Fruit fly (Drosophila melanogaster) whole organism, embryonic: ENCODE results near the gene kay.
A peak's percentile ranks its signal among the peaks of the same experiment; 100 is the strongest.

Experiments used
- Atf6 ChIP-seq: fragments of 200-800 bp; sonication (Bioruptor generic); IDR thresholded peaks from 2 replicates; pipeline ENCODE4 v1.3.6; 2022; ENCODE audit warnings: missing biosample characterization, missing genetic modification characterization
- Awh ChIP-seq: fragments of 200-800 bp; sonication (Bioruptor generic); IDR thresholded peaks from 2 replicates; pipeline ENCODE4, ENCODE4 v1.3.6; 2022; ENCODE audit warnings: missing biosample characterization, missing genetic modification characterization
- CG10366 ChIP-seq: fragments of 200-800 bp; sonication (Bioruptor generic); IDR thresholded peaks from 2 replicates; pipeline ENCODE4 v1.3.6; 2022; ENCODE audit warnings: missing biosample characterization, missing genetic modification characterization
- CG1233 ChIP-seq: fragments of 200-800 bp; sonication (Bioruptor generic); optimal IDR thresholded peaks from 4 replicates; lab custom pipeline; 2018; ENCODE audit warnings: missing biosample characterization, mild to moderate bottlenecking, missing genetic modification characterization
- CG12744 ChIP-seq: fragments of 200-800 bp; sonication (Bioruptor generic); optimal IDR thresholded peaks from 2 replicates; lab custom pipeline; 2016; ENCODE audit warnings: missing biosample characterization, missing genetic modification characterization
- CG13775 ChIP-seq: fragments of 200-800 bp; sonication (Bioruptor generic); optimal IDR thresholded peaks from 3 replicates; lab custom pipeline; 2017; ENCODE audit warnings: missing biosample characterization, mild to moderate bottlenecking, missing genetic modification characterization
- CG14667 ChIP-seq: fragments of 200-800 bp; sonication (Bioruptor generic); IDR thresholded peaks from 2 replicates; pipeline ENCODE4 v1.3.6; 2022; ENCODE audit warnings: missing biosample characterization, missing genetic modification characterization
- CG1529 ChIP-seq: fragments of 200-800 bp; sonication (Bioruptor generic); optimal IDR thresholded peaks from 3 replicates; lab custom pipeline; 2018; ENCODE audit warnings: missing biosample characterization, missing genetic modification characterization
- CG17186 ChIP-seq: fragments of 200-800 bp; sonication (Bioruptor generic); optimal IDR thresholded peaks from 3 replicates; lab custom pipeline; 2017; ENCODE audit warnings: missing biosample characterization, missing genetic modification reagents, missing genetic modification characterization
- CG17802 ChIP-seq: fragments of 200-800 bp; sonication (Bioruptor generic); optimal IDR thresholded peaks from 2 replicates; lab custom pipeline; 2018; ENCODE audit warnings: missing biosample characterization, mild to moderate bottlenecking, missing genetic modification characterization, moderate library complexity
- CG18262 ChIP-seq: fragments of 200-800 bp; optimal IDR thresholded peaks from 3 replicates; lab custom pipeline; 2019; ENCODE audit warnings: missing biosample characterization, mild to moderate bottlenecking, missing genetic modification characterization, moderate library complexity
- CG18599 ChIP-seq: fragments of 200-800 bp; sonication (Bioruptor generic); optimal IDR thresholded peaks from 3 replicates; lab custom pipeline; 2017; ENCODE audit warnings: missing biosample characterization, missing genetic modification characterization, mild to moderate bottlenecking, moderate library complexity, missing genetic modification reagents
- CG30431 ChIP-seq: fragments of 200-800 bp; sonication (Bioruptor generic); optimal IDR thresholded peaks from 2 replicates; lab custom pipeline; 2017; ENCODE audit warnings: missing biosample characterization, missing genetic modification characterization
- CG4707 ChIP-seq: fragments of 200-800 bp; sonication (Bioruptor generic); optimal IDR thresholded peaks from 2 replicates; lab custom pipeline; 2018; ENCODE audit warnings: missing biosample characterization, mild to moderate bottlenecking, missing genetic modification characterization, moderate library complexity
- CG4730 ChIP-seq: fragments of 200-800 bp; sonication (Bioruptor generic); IDR thresholded peaks from 2 replicates; pipeline ENCODE4 v1.3.6; 2022; ENCODE audit warnings: missing biosample characterization, missing genetic modification characterization
- CG5245 ChIP-seq: fragments of 200-800 bp; sonication (Bioruptor generic); optimal IDR thresholded peaks from 3 replicates; lab custom pipeline; 2016; ENCODE audit warnings: missing biosample characterization, missing genetic modification characterization
- CG6765 ChIP-seq: fragments of 200-800 bp; sonication (Bioruptor generic); optimal IDR thresholded peaks from 3 replicates; lab custom pipeline; 2017; ENCODE audit warnings: missing biosample characterization, mild to moderate bottlenecking, missing genetic modification characterization
- CG6791 ChIP-seq: fragments of 200-800 bp; sonication (Bioruptor generic); IDR thresholded peaks from 3 replicates; pipeline ENCODE4 v1.3.6; 2022; ENCODE audit warnings: missing biosample characterization, missing genetic modification characterization; ENCODE audit not compliant: partially characterized antibody
- CG7839 ChIP-seq: fragments of 200-800 bp; sonication (Bioruptor generic); optimal IDR thresholded peaks from 3 replicates; lab custom pipeline; 2018; ENCODE audit warnings: missing biosample characterization, mild to moderate bottlenecking, missing genetic modification characterization, moderate library complexity
- CG8359 ChIP-seq: fragments of 200-800 bp; sonication (Bioruptor generic); optimal IDR thresholded peaks from 2 replicates; lab custom pipeline; 2017; ENCODE audit warnings: missing biosample characterization, mild to moderate bottlenecking, missing genetic modification characterization, borderline replicate concordance
- CG8388 ChIP-seq: fragments of 200-800 bp; sonication (Bioruptor generic); optimal IDR thresholded peaks from 2 replicates; lab custom pipeline; 2019; ENCODE audit warnings: missing biosample characterization, mild to moderate bottlenecking, missing genetic modification characterization, moderate library complexity
- Camta ChIP-seq: fragments of 200-800 bp; sonication (Bioruptor generic); optimal IDR thresholded peaks from 2 replicates; lab custom pipeline; 2016; ENCODE audit warnings: missing biosample characterization, missing genetic modification characterization
- Dll ChIP-seq: fragments of 200-800 bp; sonication (Bioruptor generic); IDR thresholded peaks from 4 replicates; pipeline ENCODE4 v1.3.6; 2022; ENCODE audit warnings: missing biosample characterization, missing genetic modification characterization; ENCODE audit not compliant: partially characterized antibody
- Dref ChIP-seq: fragments of 200-800 bp; sonication (Bioruptor generic); IDR thresholded peaks from 2 replicates; pipeline ENCODE4 v1.3.6; 2022; ENCODE audit warnings: missing biosample characterization, missing genetic modification characterization
- Fer1 ChIP-seq: fragments of 200-800 bp; sonication (Bioruptor generic); optimal IDR thresholded peaks from 2 replicates; lab custom pipeline; 2017; ENCODE audit warnings: missing biosample characterization, mild to moderate bottlenecking, missing genetic modification characterization
- Fer3 ChIP-seq: fragments of 200-800 bp; sonication (Bioruptor generic); optimal IDR thresholded peaks from 2 replicates; lab custom pipeline; 2018; ENCODE audit warnings: missing biosample characterization, mild to moderate bottlenecking, missing genetic modification characterization, moderate library complexity
- H2.0 ChIP-seq: fragments of 200-800 bp; sonication (Bioruptor generic); IDR thresholded peaks from 2 replicates; pipeline ENCODE4 v1.3.6; 2022; ENCODE audit warnings: missing biosample characterization, missing genetic modification characterization
- HLH3B ChIP-seq: fragments of 200-800 bp; sonication (Bioruptor generic); IDR thresholded peaks from 2 replicates; pipeline ENCODE4 v1.3.6; 2022; ENCODE audit warnings: missing biosample characterization, missing genetic modification characterization
- Hey ChIP-seq: fragments of 200-800 bp; sonication (Bioruptor generic); optimal IDR thresholded peaks from 3 replicates; lab custom pipeline; 2018; ENCODE audit warnings: missing biosample characterization, mild to moderate bottlenecking, missing genetic modification characterization
- Hmx ChIP-seq: fragments of 200-800 bp; sonication (Bioruptor generic); optimal IDR thresholded peaks from 2 replicates; lab custom pipeline; 2016; ENCODE audit warnings: missing biosample characterization, missing genetic modification characterization
- Max ChIP-seq: fragments of 200-800 bp; sonication (Bioruptor generic); optimal IDR thresholded peaks from 2 replicates; lab custom pipeline; 2016; ENCODE audit warnings: missing biosample characterization, mild to moderate bottlenecking, missing genetic modification characterization
- NK7.1 ChIP-seq: fragments of 200-800 bp; sonication (Bioruptor generic); optimal IDR thresholded peaks from 3 replicates; lab custom pipeline; 2016; ENCODE audit warnings: missing biosample characterization, missing genetic modification characterization
- Nf-YA ChIP-seq: fragments of 200-800 bp; sonication (Bioruptor generic); IDR thresholded peaks from 2 replicates; pipeline ENCODE4 v1.3.6; 2022; ENCODE audit warnings: missing biosample characterization, missing genetic modification characterization
- Nf-YB ChIP-seq: fragments of 200-800 bp; sonication (Bioruptor generic); optimal IDR thresholded peaks from 3 replicates; lab custom pipeline; 2019; ENCODE audit warnings: missing biosample characterization, mild to moderate bottlenecking, missing genetic modification characterization, moderate library complexity
- Ravus ChIP-seq: fragments of 200-800 bp; sonication (Bioruptor generic); IDR thresholded peaks from 2 replicates; pipeline ENCODE4 v1.3.6; 2022; ENCODE audit warnings: missing biosample characterization, missing genetic modification characterization
- Sry-β ChIP-seq: fragments of 200-800 bp; sonication (Bioruptor generic); optimal IDR thresholded peaks from 2 replicates; lab custom pipeline; 2018; ENCODE audit warnings: missing biosample characterization, mild to moderate bottlenecking, missing genetic modification characterization, moderate library complexity
- Vsx1 ChIP-seq: fragments of 200-800 bp; sonication (Bioruptor generic); optimal IDR thresholded peaks from 2 replicates; lab custom pipeline; 2017; ENCODE audit warnings: missing biosample characterization, mild to moderate bottlenecking, missing genetic modification characterization, missing genetic modification reagents
- amos ChIP-seq: fragments of 200-800 bp; sonication (Bioruptor generic); IDR thresholded peaks from 2 replicates; pipeline ENCODE4 v1.3.6; 2022; ENCODE audit warnings: missing biosample characterization, missing genetic modification characterization; ENCODE audit not compliant: partially characterized antibody
- ap ChIP-seq: fragments of 200-800 bp; sonication (Bioruptor generic); IDR thresholded peaks from 2 replicates; pipeline ENCODE4 v1.3.6; 2022; ENCODE audit warnings: missing biosample characterization, missing genetic modification characterization
- cg ChIP-seq: fragments of 200-800 bp; sonication (Bioruptor generic); optimal IDR thresholded peaks from 3 replicates; lab custom pipeline; 2019; ENCODE audit warnings: missing biosample characterization, mild to moderate bottlenecking, missing genetic modification characterization, moderate library complexity
- da ChIP-seq: fragments of 200-800 bp; sonication (Bioruptor generic); optimal IDR thresholded peaks from 2 replicates; lab custom pipeline; 2016; ENCODE audit warnings: missing biosample characterization, missing genetic modification characterization
- ftz-f1 ChIP-seq: fragments of 200-800 bp; sonication (Bioruptor generic); optimal IDR thresholded peaks from 2 replicates; lab custom pipeline; 2016; ENCODE audit warnings: missing biosample characterization, missing genetic modification characterization
- h ChIP-seq: fragments of >200 bp; optimal IDR thresholded peaks from 2 replicates; lab custom pipeline; 2017
- hb ChIP-seq: fragments of 200-800 bp; sonication (Bioruptor generic); IDR thresholded peaks from 3 replicates; pipeline ENCODE4 v1.3.6; 2022; ENCODE audit warnings: missing biosample characterization, missing genetic modification characterization; ENCODE audit not compliant: partially characterized antibody
- inv ChIP-seq: fragments of 200-800 bp; sonication (Bioruptor generic); IDR thresholded peaks from 2 replicates; pipeline ENCODE4 v1.3.6; 2022; ENCODE audit warnings: missing biosample characterization, missing genetic modification characterization; ENCODE audit not compliant: partially characterized antibody
- pnt ChIP-seq: fragments of 200-800 bp; sonication (Bioruptor generic); optimal IDR thresholded peaks from 3 replicates; lab custom pipeline; 2016; ENCODE audit warnings: missing biosample characterization, missing genetic modification characterization
- rib ChIP-seq: fragments of 200-800 bp; sonication (Bioruptor generic); IDR thresholded peaks from 2 replicates; pipeline ENCODE4 v1.3.6; 2022; ENCODE audit warnings: missing biosample characterization, missing genetic modification characterization
- sr ChIP-seq: fragments of 200-800 bp; sonication (Bioruptor generic); IDR thresholded peaks from 3 replicates; pipeline ENCODE4 v1.3.6; 2022; ENCODE audit warnings: missing biosample characterization, missing genetic modification characterization
- trh ChIP-seq: fragments of 200-800 bp; sonication (Bioruptor generic); optimal IDR thresholded peaks from 2 replicates; lab custom pipeline; 2016; ENCODE audit warnings: missing biosample characterization, missing genetic modification characterization
- twi ChIP-seq: fragments of 200-800 bp; optimal IDR thresholded peaks from 2 replicates; lab custom pipeline; 2019; ENCODE audit warnings: missing biosample characterization, mild to moderate bottlenecking, missing genetic modification characterization, moderate library complexity
- wek ChIP-seq: fragments of 200-800 bp; sonication (Bioruptor generic); optimal IDR thresholded peaks from 3 replicates; lab custom pipeline; 2018; ENCODE audit warnings: missing biosample characterization, mild to moderate bottlenecking, missing genetic modification characterization, moderate library complexity

The kay gene

dm6 chr3R:29782367-29782766 is 16.6 kb downstream of the kay start (continued):
- no peak for TF ChIP-seq Max (GFP tag; lab: Kevin White, UChicago)
- TF ChIP-seq wek (GFP tag; lab: Kevin White, UChicago), result no peak
- TF ChIP-seq CG18599, result peak; percentile 46
- no peak for TF ChIP-seq Hey
- TF ChIP-seq hb (GFP tag; lab: Robert Waterston, UW), result no peak
- no peak for TF ChIP-seq CG5245 (GFP tag; lab: Kevin White, UChicago)
- no peak for TF ChIP-seq Awh (GFP tag; lab: Robert Waterston, UW)
- TF ChIP-seq pnt (GFP tag; lab: Kevin White, UChicago), result no peak
- TF ChIP-seq Fer1, result peak; percentile 60
- no peak for TF ChIP-seq da (GFP tag; lab: Kevin White, UChicago)
- peak; percentile 91 for TF ChIP-seq rib
- TF ChIP-seq CG18262 (tag; lab: Kevin White, UChicago), result no peak
- no peak for TF ChIP-seq CG13775
- TF ChIP-seq twi (tag; lab: Kevin White, UChicago), result no peak
- no peak for TF ChIP-seq CG4707 (GFP tag; lab: Kevin White, UChicago)
- no peak for TF ChIP-seq CG4730 (GFP tag; lab: Robert Waterston, UW)
- TF ChIP-seq Fer3 (tag; lab: Kevin White, UChicago), result peak; percentile 38
- TF ChIP-seq CG14667 (GFP tag; lab: Robert Waterston, UW), result no peak
- TF ChIP-seq CG1529 (GFP tag; lab: Kevin White, UChicago), result no peak
- TF ChIP-seq HLH3B, result peak; percentile 9; the same call in 1 of the 2 replicates
- TF ChIP-seq Camta (GFP tag; lab: Kevin White, UChicago), result no peak
- TF ChIP-seq Dref (GFP tag; lab: Robert Waterston, UW), result no peak
- no peak for TF ChIP-seq CG17802 (tag; lab: Kevin White, UChicago)
- TF ChIP-seq CG8388, result no peak
- TF ChIP-seq ftz-f1, result no peak
- peak; percentile 28; the same call in 1 of the 2 replicates for TF ChIP-seq inv (GFP tag; lab: Robert Waterston, UW)
- TF ChIP-seq Nf-YB (GFP tag; lab: Kevin White, UChicago), result no peak
- TF ChIP-seq CG7839 (tag; lab: Kevin White, UChicago), result peak; percentile 19
- no peak for TF ChIP-seq Sry-β
- TF ChIP-seq CG6765, result peak; percentile 44
- no peak for TF ChIP-seq NK7.1 (GFP tag; lab: Kevin White, UChicago)
- no peak for TF ChIP-seq H2.0 (GFP tag; lab: Robert Waterston, UW)
- TF ChIP-seq cg (GFP tag; lab: Kevin White, UChicago), result peak; percentile 42
- TF ChIP-seq CG10366 (GFP tag; lab: Robert Waterston, UW), result no peak
- TF ChIP-seq amos (GFP tag; lab: Robert Waterston, UW), result peak; percentile 64; the same call in 1 of the 2 replicates
- TF ChIP-seq CG1233 (GFP tag; lab: Kevin White, UChicago), result peak; percentile 12
- no peak for TF ChIP-seq Ravus
- TF ChIP-seq CG17186 (GFP tag; lab: Kevin White, UChicago), result no peak
- TF ChIP-seq Dll, result peak; percentile 40; the same call in 1 of the 4 replicates
- no peak for TF ChIP-seq trh
- no peak for TF ChIP-seq CG8359 (GFP tag; lab: Kevin White, UChicago)
- no peak; the same call in 1 of the 2 replicates for TF ChIP-seq Atf6
- TF ChIP-seq Nf-YA (GFP tag; lab: Robert Waterston, UW), result 0 out of 2 replicates have a peak, but pooled peaks have one; percentile 14
- TF ChIP-seq Hmx (GFP tag; lab: Kevin White, UChicago), result no peak
- TF ChIP-seq CG12744 (GFP tag; lab: Kevin White, UChicago), result no peak
- TF ChIP-seq ap (GFP tag; lab: Robert Waterston, UW), result no peak
- TF ChIP-seq CG6791 (GFP tag; lab: Robert Waterston, UW), result no peak
- TF ChIP-seq Vsx1 (GFP tag; lab: Kevin White, UChicago), result no peak
- no peak for TF ChIP-seq CG30431 (GFP tag; lab: Kevin White, UChicago)
- TF ChIP-seq sr (GFP tag; lab: Robert Waterston, UW), result peak; percentile 44; the same call in 1 of the 3 replicates
- TF ChIP-seq h, result no peak
